Fruit fly (Drosophila melanogaster): Measurements from ENCODE around the gene Agpat1.
A peak's percentile ranks its signal among the peaks of the same experiment; 100 is the strongest.

Gene Agpat1

dm6 chrX:12742651-12743020, 22.4 kb upstream of the Agpat1 start:
- peak; percentile 13 for TF ChIP-seq CG6808 (GFP tag; optimal IDR thresholded peaks at IDR 0.05)
- TF ChIP-seq Ets21C (GFP tag; optimal IDR thresholded peaks at IDR 0.05): no peak
- TF ChIP-seq salr (GFP tag; optimal IDR thresholded peaks at IDR 0.05): no peak
- peak; percentile 1; the same call in 1 of the 2 replicates for TF ChIP-seq CG15336 (GFP tag; IDR thresholded peaks at IDR 0.05)
- no peak for TF ChIP-seq CG8119 (GFP tag; IDR thresholded peaks at IDR 0.05)
- no peak for TF ChIP-seq CG11762 (GFP tag; optimal IDR thresholded peaks at IDR 0.05; ENCODE audit: insufficient read depth)
- TF ChIP-seq CG3032 (tag; optimal IDR thresholded peaks at IDR 0.05): no peak
- TF ChIP-seq svp (GFP tag): peak; percentile 34

- TF ChIP-seq Hr39 (GFP tag; optimal IDR thresholded peaks at IDR 0.05) (no peak), Met (GFP tag; optimal IDR thresholded peaks at IDR 0.05) (no peak), Smox (GFP tag; optimal IDR thresholded peaks at IDR 0.05) (no peak), CG8632 (GFP tag; optimal IDR thresholded peaks at IDR 0.05) (no peak), CG16779 (tag; optimal IDR thresholded peaks at IDR 0.05) (no peak), Ets21C (GFP tag; optimal IDR thresholded peaks at IDR 0.05) (no peak), CG3032 (tag; optimal IDR thresholded peaks at IDR 0.05) (no peak), CG11294 (GFP tag; IDR thresholded peaks at IDR 0.05) (no peak), cyc (GFP tag; optimal IDR thresholded peaks at IDR 0.05) (no peak), Sox14 (GFP tag; optimal IDR thresholded peaks at IDR 0.05) (no peak), Gug (GFP tag; IDR thresholded peaks at IDR 0.05) (0 out of 2 replicates have a peak, but pooled peaks have one; percentile 24), Eip75B (GFP tag; optimal IDR thresholded peaks at IDR 0.05) (no peak), dac (GFP tag; optimal IDR thresholded peaks at IDR 0.05) (no peak), spab (GFP tag; optimal IDR thresholded peaks at IDR 0.05) (no peak), CG34406 (GFP tag; optimal IDR thresholded peaks at IDR 0.05) (no peak), CG4318 (GFP tag; optimal IDR thresholded peaks at IDR 0.05) (no peak), CG6163 (GFP tag; IDR thresholded peaks at IDR 0.05) (peak; percentile 73), salr (GFP tag; optimal IDR thresholded peaks at IDR 0.05) (no peak), Sox102F (GFP tag; optimal IDR thresholded peaks at IDR 0.05) (no peak), eg (GFP tag; IDR thresholded peaks at IDR 0.05) (peak; percentile 88), CG31627 (GFP tag; optimal IDR thresholded peaks at IDR 0.05) (no peak), Eip78C (GFP tag) (no peak), CG6808 (GFP tag; optimal IDR thresholded peaks at IDR 0.05) (no peak), CG8119 (GFP tag; IDR thresholded peaks at IDR 0.05) (peak; percentile 56; the same call in 2 of the 3 replicates), topi (GFP tag; optimal IDR thresholded peaks at IDR 0.05) (no peak), pdm3 (GFP tag; optimal IDR thresholded peaks at IDR 0.05) (no peak), CG8319 (GFP tag; optimal IDR thresholded peaks at IDR 0.05) (no peak), Ets96B (tag; optimal IDR thresholded peaks at IDR 0.05) (no peak), ss (GFP tag; optimal IDR thresholded peaks at IDR 0.05) (peak in 1 of 2 experiments; percentile 18), CG15336 (GFP tag; IDR thresholded peaks at IDR 0.05) (peak; percentile 28), CG6792 (GFP tag; optimal IDR thresholded peaks at IDR 0.05) (no peak), Hr4 (GFP tag; optimal IDR thresholded peaks at IDR 0.05) (no peak), CG3919 (GFP tag; optimal IDR thresholded peaks at IDR 0.05) (no peak), CG10631 (GFP tag; optimal IDR thresholded peaks at IDR 0.05) (no peak), Hr38 (GFP tag; optimal IDR thresholded peaks at IDR 0.05) (no peak), vri (GFP tag; optimal IDR thresholded peaks at IDR 0.05) (no peak), CG11762 (GFP tag; optimal IDR thresholded peaks at IDR 0.05; ENCODE audit: insufficient read depth) (no peak), CG6854 (GFP tag; optimal IDR thresholded peaks at IDR 0.05) (no peak), fd85E (GFP tag; optimal IDR thresholded peaks at IDR 0.05) (no peak), net (GFP tag; optimal IDR thresholded peaks at IDR 0.05) (no peak), achi (GFP tag; optimal IDR thresholded peaks at IDR 0.05) (no peak), OdsH (GFP tag; optimal IDR thresholded peaks at IDR 0.05) (no peak), lz (GFP tag; optimal IDR thresholded peaks at IDR 0.05) (no peak), acj6 (GFP tag; optimal IDR thresholded peaks at IDR 0.05) (no peak), CG32006 (GFP tag; optimal IDR thresholded peaks at IDR 0.05) (no peak)
Measured at dm6 chrX:12743296-12743695, 21.8 kb upstream of the Agpat1 start.
